Fruit fly (Drosophila melanogaster) whole organism, wandering third instar larva: ENCODE results near the gene Acp65Aa.
A peak's percentile ranks its signal among the peaks of the same experiment; 100 is the strongest.

Experiments
- Abd-B ChIP-seq: fragments of >200 bp; optimal IDR thresholded peaks from 2 replicates; lab custom pipeline; 2017; ENCODE audit warnings: missing biosample characterization, missing genetic modification characterization
- CG32264 ChIP-seq: fragments of 200-800 bp; sonication (Bioruptor generic); optimal IDR thresholded peaks from 2 replicates; lab custom pipeline; 2016; ENCODE audit warnings: missing biosample characterization, missing genetic modification characterization
- CG9705 ChIP-seq: fragments of 200-800 bp; sonication (Bioruptor generic); optimal IDR thresholded peaks from 2 replicates; lab custom pipeline; 2018; ENCODE audit warnings: missing biosample characterization, mild to moderate bottlenecking, missing genetic modification characterization
- Dfd ChIP-seq: fragments of >200 bp; optimal IDR thresholded peaks from 2 replicates; lab custom pipeline; 2017; ENCODE audit warnings: missing biosample characterization, missing genetic modification characterization
- Dif ChIP-seq: fragments of 200-275, 200-300 bp; sonication (Bioruptor generic); optimal IDR thresholded peaks from 2 replicates; lab custom pipeline; 2018; ENCODE audit warnings: missing biosample characterization, missing genetic modification characterization; ENCODE audit not compliant: partially characterized antibody
- GATAd ChIP-seq: sonication (Bioruptor generic); optimal IDR thresholded peaks from 2 replicates; lab custom pipeline; 2016; ENCODE audit warnings: missing biosample characterization, missing genetic modification characterization
- HLH106 ChIP-seq: fragments of 200-800 bp; optimal IDR thresholded peaks from 3 replicates; lab custom pipeline; 2019; ENCODE audit warnings: missing biosample characterization, mild to moderate bottlenecking, missing genetic modification characterization, moderate library complexity
- Hnf4 ChIP-seq: fragments of 200-800 bp; sonication (Bioruptor generic); optimal IDR thresholded peaks from 2 replicates; lab custom pipeline; 2016; ENCODE audit warnings: missing biosample characterization, mild to moderate bottlenecking, missing genetic modification characterization
- Hr78 ChIP-seq: fragments of >200 bp; optimal IDR thresholded peaks from 2 replicates; lab custom pipeline; 2017; ENCODE audit warnings: missing biosample characterization, missing genetic modification characterization
- Hr83 ChIP-seq: fragments of 200-300 bp; sonication (Bioruptor generic); optimal IDR thresholded peaks from 2 replicates; lab custom pipeline; 2016; ENCODE audit warnings: missing biosample characterization, mild to moderate bottlenecking, missing genetic modification characterization, moderate library complexity; ENCODE audit not compliant: poor library complexity, severe bottlenecking
- Mio ChIP-seq: sonication (Bioruptor generic); optimal IDR thresholded peaks from 2 replicates; lab custom pipeline; 2016; ENCODE audit warnings: missing biosample characterization, missing genetic modification characterization
- Myc ChIP-seq: fragments of >200 bp; optimal IDR thresholded peaks from 2 replicates; lab custom pipeline; 2017
- N ChIP-seq: fragments of >200 bp; optimal IDR thresholded peaks from 2 replicates; lab custom pipeline; 2018; ENCODE audit warnings: missing biosample characterization, missing external identifiers, missing genetic modification characterization
- OdsH ChIP-seq: fragments of 200-800 bp; sonication (Bioruptor generic); optimal IDR thresholded peaks from 2 replicates; lab custom pipeline; 2016; ENCODE audit warnings: missing biosample characterization, mild to moderate bottlenecking, missing genetic modification characterization
- Rel ChIP-seq, 2 experiments: fragments of 200-800 bp; sonication (Bioruptor generic) in 1 of 2; optimal IDR thresholded peaks; 2 replicates in 1 of 2; 3 replicates in 1 of 2; lab custom pipeline; 2016 to 2019; ENCODE audit warnings: mild to moderate bottlenecking in 2 of 2, missing biosample characterization in 2 of 2, missing genetic modification characterization in 2 of 2, moderate library complexity in 1 of 2
- Sp1 ChIP-seq: fragments of 200-800 bp; sonication (Bioruptor generic); optimal IDR thresholded peaks from 3 replicates; lab custom pipeline; 2019; ENCODE audit warnings: missing biosample characterization, mild to moderate bottlenecking, missing genetic modification characterization, moderate library complexity
- br ChIP-seq: fragments of 200-800 bp; sonication (Bioruptor generic); optimal IDR thresholded peaks from 2 replicates; lab custom pipeline; 2016; ENCODE audit warnings: missing biosample characterization, missing genetic modification characterization
- brk ChIP-seq: fragments of 200-800 bp; sonication (Bioruptor generic); optimal IDR thresholded peaks from 2 replicates; lab custom pipeline; 2016; ENCODE audit warnings: missing biosample characterization, mild to moderate bottlenecking, missing genetic modification characterization
- dl ChIP-seq, 2 experiments: fragments of 175-275, 200-275 bp in 1 of 2; fragments of 200-275 bp in 1 of 2; sonication (Bioruptor generic); optimal IDR thresholded peaks; lab custom pipeline; 2018; ENCODE audit warnings: mild to moderate bottlenecking in 2 of 2, missing biosample characterization in 2 of 2, missing genetic modification characterization in 2 of 2, moderate library complexity in 2 of 2; ENCODE audit not compliant: partially characterized antibody in 2 of 2, insufficient read depth in 1 of 2
- dmrt93B ChIP-seq: fragments of 200-800 bp; sonication (Bioruptor generic); optimal IDR thresholded peaks from 2 replicates; lab custom pipeline; 2018; ENCODE audit warnings: missing biosample characterization, mild to moderate bottlenecking, missing genetic modification characterization
- ey ChIP-seq: fragments of 200-800 bp; sonication (Bioruptor generic); optimal IDR thresholded peaks from 2 replicates; lab custom pipeline; 2016; ENCODE audit warnings: missing biosample characterization, missing genetic modification characterization
- foxo ChIP-seq, 2 experiments: fragments of 200-800 bp; sonication (Bioruptor generic); optimal IDR thresholded peaks; 2 replicates in 1 of 2; 3 replicates in 1 of 2; lab custom pipeline; 2016 to 2017; ENCODE audit warnings: missing biosample characterization in 2 of 2, missing genetic modification characterization in 2 of 2
- fru ChIP-seq: fragments of 200-800 bp; sonication (Bioruptor generic); optimal IDR thresholded peaks from 3 replicates; lab custom pipeline; 2016; ENCODE audit warnings: missing biosample characterization, mild to moderate bottlenecking, missing genetic modification characterization
- h ChIP-seq: fragments of 200-800 bp; sonication (Bioruptor generic); optimal IDR thresholded peaks from 3 replicates; lab custom pipeline; 2016; ENCODE audit warnings: missing biosample characterization, mild to moderate bottlenecking, missing genetic modification characterization
- jim ChIP-seq: fragments of 175-275, 200-325 bp; sonication (Bioruptor generic); optimal IDR thresholded peaks from 2 replicates; lab custom pipeline; 2016; ENCODE audit warnings: missing biosample characterization, mild to moderate bottlenecking, missing genetic modification characterization
- lola ChIP-seq: fragments of >200 bp; optimal IDR thresholded peaks from 2 replicates; lab custom pipeline; 2017; ENCODE audit warnings: missing biosample characterization, missing genetic modification characterization
- psq ChIP-seq: fragments of 200-800 bp; sonication (Bioruptor generic); optimal IDR thresholded peaks from 3 replicates; lab custom pipeline; 2017; ENCODE audit warnings: missing biosample characterization, mild to moderate bottlenecking, missing genetic modification characterization, moderate library complexity
- rgr ChIP-seq: fragments of 200-800 bp; sonication (Bioruptor generic); optimal IDR thresholded peaks from 3 replicates; lab custom pipeline; 2016; ENCODE audit warnings: missing biosample characterization, mild to moderate bottlenecking, missing genetic modification characterization
- sage ChIP-seq: fragments of 200-800 bp; sonication (Bioruptor generic); optimal IDR thresholded peaks from 2 replicates; lab custom pipeline; 2016; ENCODE audit warnings: missing biosample characterization, mild to moderate bottlenecking, missing genetic modification characterization
- sv ChIP-seq: fragments of 200-800 bp; sonication (Bioruptor generic); optimal IDR thresholded peaks from 3 replicates; lab custom pipeline; 2016; ENCODE audit warnings: missing biosample characterization, missing genetic modification characterization
- tai ChIP-seq: sonication (Bioruptor generic); optimal IDR thresholded peaks from 2 replicates; lab custom pipeline; 2016; ENCODE audit warnings: missing biosample characterization, missing genetic modification characterization
- usp ChIP-seq: fragments of >200 bp; optimal IDR thresholded peaks from 2 replicates; lab custom pipeline; 2017; ENCODE audit warnings: missing biosample characterization, missing genetic modification characterization
- woc ChIP-seq: sonication (Bioruptor generic); optimal IDR thresholded peaks from 2 replicates; lab custom pipeline; 2016; ENCODE audit warnings: missing biosample characterization, mild to moderate bottlenecking, missing genetic modification characterization

Gene Acp65Aa

dm6 chr3L:6184884-6185438 is 32.4 kb upstream of the Acp65Aa start, which contains the start of the genes D19B and CG43293:
D19B (minus strand) TSS chr3L:6184920.
CG43293 (plus strand) TSS chr3L:6185189.
- TF ChIP-seq Myc (lab: Kevin White, UChicago): peak; percentile 78
- peak; percentile 47 for TF ChIP-seq dmrt93B (GFP tag; lab: Kevin White, UChicago)
- TF ChIP-seq N: no peak
- TF ChIP-seq Dfd (GFP tag; lab: Kevin White, UChicago): no peak
- peak; percentile 85 for TF ChIP-seq psq
- TF ChIP-seq rgr (GFP tag; lab: Kevin White, UChicago): peak; percentile 93
- no peak for TF ChIP-seq Abd-B (GFP tag; lab: Kevin White, UChicago)
- no peak for TF ChIP-seq usp (GFP tag; lab: Kevin White, UChicago)
- peak; percentile 91 for TF ChIP-seq woc (GFP tag; lab: Kevin White, UChicago)
- peak; percentile 96 for TF ChIP-seq jim (GFP tag; lab: Kevin White, UChicago)
- peak; percentile 3 for TF ChIP-seq Mio
- TF ChIP-seq lola (GFP tag; lab: Kevin White, UChicago): no peak
- peak; percentile 52 for TF ChIP-seq CG9705 (GFP tag; lab: Kevin White, UChicago)
- peak; percentile 60 for TF ChIP-seq Dif
- TF ChIP-seq GATAd (GFP tag; lab: Kevin White, UChicago): peak; percentile 70
- peak; percentile 77 for TF ChIP-seq HLH106 (tag; lab: Kevin White, UChicago)
- TF ChIP-seq h (GFP tag; lab: Kevin White, UChicago): peak; percentile 87
- TF ChIP-seq Rel (GFP tag; optimal IDR thresholded peaks at IDR 0.05; lab: Kevin White, UChicago): no peak
- peak; percentile 92 for TF ChIP-seq Rel (tag; optimal IDR thresholded peaks at IDR 0.05; lab: Kevin White, UChicago)
- peak; percentile 79 for TF ChIP-seq sv (GFP tag; lab: Kevin White, UChicago)
- no peak for TF ChIP-seq sage (GFP tag; lab: Kevin White, UChicago)
- no peak for TF ChIP-seq tai (GFP tag; lab: Kevin White, UChicago)
- peak; percentile 74 for TF ChIP-seq Sp1 (GFP tag; lab: Kevin White, UChicago)
- TF ChIP-seq ey (GFP tag; lab: Kevin White, UChicago): peak; percentile 80
- peak in 1 of 2 experiments; percentile 91 for TF ChIP-seq foxo (GFP tag; optimal IDR thresholded peaks at IDR 0.05; lab: Kevin White, UChicago)
- no peak for TF ChIP-seq Hnf4 (GFP tag; lab: Kevin White, UChicago)
- peak; percentile 99 for TF ChIP-seq Hr83
- TF ChIP-seq dl (GFP tag; optimal IDR thresholded peaks at IDR 0.05; lab: Kevin White, UChicago; ENCODE audit: insufficient read depth in 1 of 2, partially characterized antibody in 2 of 2): no peak
- peak; percentile 81 for TF ChIP-seq OdsH (GFP tag; lab: Kevin White, UChicago)
- peak; percentile 54 for TF ChIP-seq CG32264 (GFP tag; lab: Kevin White, UChicago)
- peak; percentile 82 for TF ChIP-seq br (GFP tag; lab: Kevin White, UChicago)
- no peak for TF ChIP-seq brk (GFP tag; lab: Kevin White, UChicago)
- TF ChIP-seq fru (GFP tag; lab: Kevin White, UChicago): peak; percentile 80

dm6 chr3L:6181776-6182175 is 29.2 kb upstream of the Acp65Aa start, which contains the start of gene CG10274:
CG10274 (minus strand) TSS chr3L:6181829.
- peak; percentile 70 for TF ChIP-seq sv (GFP tag; lab: Kevin White, UChicago)
- peak in 1 of 2 experiments; percentile 80 for TF ChIP-seq foxo (GFP tag; optimal IDR thresholded peaks at IDR 0.05; lab: Kevin White, UChicago)
- TF ChIP-seq dmrt93B (GFP tag; lab: Kevin White, UChicago): no peak
- peak; percentile 67 for TF ChIP-seq OdsH (GFP tag; lab: Kevin White, UChicago)
- TF ChIP-seq fru (GFP tag; lab: Kevin White, UChicago): no peak
- peak; percentile 43 for TF ChIP-seq GATAd (GFP tag; lab: Kevin White, UChicago)
- TF ChIP-seq Myc (lab: Kevin White, UChicago): peak; percentile 99
- TF ChIP-seq HLH106 (tag; lab: Kevin White, UChicago): peak; percentile 86
- peak; percentile 94 for TF ChIP-seq woc (GFP tag; lab: Kevin White, UChicago)
- TF ChIP-seq sage (GFP tag; lab: Kevin White, UChicago): no peak
- peak; percentile 69 for TF ChIP-seq ey (GFP tag; lab: Kevin White, UChicago)
- TF ChIP-seq psq: peak; percentile 64
- peak; percentile 78 for TF ChIP-seq CG9705 (GFP tag; lab: Kevin White, UChicago)
- TF ChIP-seq, all 38 proteins: peak for 10

- TF ChIP-seq OdsH (GFP tag; lab: Kevin White, UChicago): peak; percentile 37
- TF ChIP-seq fru (GFP tag; lab: Kevin White, UChicago): no peak
- no peak for TF ChIP-seq Hr78
- peak; percentile 6 for TF ChIP-seq sv (GFP tag; lab: Kevin White, UChicago)
These were observed 21.3 kb upstream of the Acp65Aa start, which contains the start of the genes fmt and CG7376 for dm6 chr3L:6173826-6174255. fmt (minus strand) TSS chr3L:6173880. CG7376 (plus strand) TSS chr3L:6174248.
